Worm (Caenorhabditis elegans) whole organism, L4 larva: ENCODE data around the gene fbxa-189.

ENCODE experiments used
- Y48G9A.11 ChIP-seq: fragments of 200-800 bp; sonication (Bioruptor generic); IDR thresholded peaks from 2 replicates; pipeline ENCODE4 v1.3.6; 2022; ENCODE audit warnings: missing genetic modification reagents, missing genetic modification characterization, missing compliant biosample characterization
- ZK546.5 ChIP-seq, 2 experiments: sonication (generic microtip); optimal IDR thresholded peaks; 2 replicates each; lab custom pipeline; 2017; ENCODE audit warnings: missing biosample characterization in 2 of 2, missing genetic modification characterization in 2 of 2
- aha-1 ChIP-seq: fragments of 150-350 bp; peaks from one replicate; lab custom pipeline; 2014; ENCODE audit warnings: missing biosample characterization, missing genetic modification characterization
- arid-1 ChIP-seq: fragments of 200-800 bp; sonication (Bioruptor generic); conservative IDR thresholded peaks from 2 replicates; pipeline ENCODE4 v1.3.6; 2022; ENCODE audit warnings: missing genetic modification reagents, missing genetic modification characterization, missing compliant biosample characterization
- daf-16 ChIP-seq, 3 experiments: sonication (generic microtip); optimal IDR thresholded peaks; 2 replicates each; lab custom pipeline; 2016 to 2017; ENCODE audit warnings: missing genetic modification characterization in 3 of 3, missing genetic modification reagents in 3 of 3, mild to moderate bottlenecking in 2 of 3, missing compliant biosample characterization in 2 of 3, missing biosample characterization in 1 of 3, moderate library complexity in 1 of 3
- duxl-1 ChIP-seq: sonication (generic microtip); optimal IDR thresholded peaks from 2 replicates; lab custom pipeline; 2016; ENCODE audit warnings: mild to moderate bottlenecking, missing genetic modification characterization, moderate library complexity, missing compliant biosample characterization; ENCODE audit not compliant: poor library complexity
- dve-1 ChIP-seq: sonication (generic microtip); optimal IDR thresholded peaks from 2 replicates; lab custom pipeline; 2017; ENCODE audit warnings: antibody characterized with exemption, mild to moderate bottlenecking, missing genetic modification characterization, missing compliant biosample characterization; ENCODE audit not compliant: insufficient read depth
- egl-27 ChIP-seq: sonication (generic microtip); optimal IDR thresholded peaks from 3 replicates; lab custom pipeline; 2017; ENCODE audit warnings: missing biosample characterization, missing genetic modification reagents, missing genetic modification characterization
- gei-8 ChIP-seq: fragments of 200-800 bp; sonication (Bioruptor generic); optimal IDR thresholded peaks from 2 replicates; lab custom pipeline; 2018; ENCODE audit warnings: mild to moderate bottlenecking, missing genetic modification characterization, missing compliant biosample characterization
- lsy-2 ChIP-seq, 2 experiments: fragments of 150-350 bp in 1 of 2; sonication (generic microtip) in 1 of 2; optimal IDR thresholded peaks; 2 replicates each; lab custom pipeline; 2014 to 2017; ENCODE audit warnings: missing biosample characterization in 2 of 2, missing genetic modification characterization in 2 of 2
- madf-9 ChIP-seq: fragments of 200-800 bp; sonication (Bioruptor generic); conservative IDR thresholded peaks from 2 replicates; pipeline ENCODE4 v1.3.6; 2022; ENCODE audit warnings: missing genetic modification reagents, missing genetic modification characterization, missing compliant biosample characterization
- mes-2 ChIP-seq: sonication (generic microtip); optimal IDR thresholded peaks from 2 replicates; lab custom pipeline; 2016; ENCODE audit warnings: missing genotype, mild to moderate bottlenecking, missing genetic modification characterization, missing compliant biosample characterization; ENCODE audit not compliant: poor library complexity, severe bottlenecking
- nhr-237 ChIP-seq: sonication (generic microtip); optimal IDR thresholded peaks from 2 replicates; lab custom pipeline; 2017; ENCODE audit warnings: missing biosample characterization, missing genetic modification characterization
- nhr-28 ChIP-seq: fragments of 150-350 bp; optimal IDR thresholded peaks from 2 replicates; lab custom pipeline; 2014; ENCODE audit warnings: missing biosample characterization, missing genetic modification characterization
- nhr-42 ChIP-seq: fragments of 200-800 bp; sonication (Bioruptor generic); IDR thresholded peaks from 2 replicates; pipeline ENCODE4 v1.3.6; 2022; ENCODE audit warnings: missing genetic modification characterization, missing compliant biosample characterization
- nhr-48 ChIP-seq: sonication (generic microtip); optimal IDR thresholded peaks from 2 replicates; lab custom pipeline; 2016; ENCODE audit warnings: mild to moderate bottlenecking, missing genetic modification characterization, missing compliant biosample characterization
- nhr-77 ChIP-seq: fragments of 150-350 bp; optimal IDR thresholded peaks from 2 replicates; lab custom pipeline; 2014; ENCODE audit warnings: missing biosample characterization, missing genetic modification characterization
- pha-4 ChIP-seq, 2 experiments: fragments of 150-350 bp in 1 of 2; fragments of 200-800 bp in 1 of 2; sonication (Bioruptor generic) in 1 of 2; IDR thresholded peaks in 1 of 2; optimal IDR thresholded peaks in 1 of 2; 2 replicates each; pipeline versions ENCODE4 v1.3.6 to Lab custom; 2014 to 2022; ENCODE audit warnings: missing genetic modification characterization in 2 of 2, missing genetic modification reagents in 2 of 2, missing biosample characterization in 1 of 2, missing compliant biosample characterization in 1 of 2
- pqm-1 ChIP-seq: sonication (generic microtip); optimal IDR thresholded peaks from 2 replicates; lab custom pipeline; 2017; ENCODE audit warnings: missing biosample characterization, missing genetic modification characterization
- set-16 ChIP-seq: fragments of 200-800 bp; sonication (Bioruptor generic); IDR thresholded peaks from 2 replicates; pipeline ENCODE4 v1.3.6; 2022; ENCODE audit warnings: missing genetic modification reagents, missing genetic modification characterization, missing compliant biosample characterization
- unc-62 ChIP-seq, 3 experiments: fragments of 150-350 bp in 1 of 3; sonication (generic microtip); optimal IDR thresholded peaks in 2 of 3; peaks in 1 of 3; 1 replicate in 1 of 3; 2 replicates in 2 of 3; lab custom pipeline; 2014 to 2017; ENCODE audit warnings: missing biosample characterization in 3 of 3, missing genetic modification characterization in 3 of 3, missing genetic modification reagents in 3 of 3, missing genotype in 1 of 3
- vab-7 ChIP-seq: fragments of 200-800 bp; sonication (Bioruptor generic); IDR thresholded peaks from 2 replicates; pipeline ENCODE4 v1.3.6; 2022; ENCODE audit warnings: missing genetic modification reagents, missing genetic modification characterization, missing compliant biosample characterization
- zag-1 ChIP-seq: fragments of 150-350 bp; optimal IDR thresholded peaks from 2 replicates; lab custom pipeline; 2014; ENCODE audit warnings: missing biosample characterization, missing genetic modification characterization
- ztf-11 ChIP-seq: fragments of 150-350 bp; optimal IDR thresholded peaks from 2 replicates; lab custom pipeline; 2014; ENCODE audit warnings: missing biosample characterization, missing genetic modification characterization
- ztf-7 ChIP-seq: fragments of 150-350 bp; optimal IDR thresholded peaks from 2 replicates; lab custom pipeline; 2014; ENCODE audit warnings: missing biosample characterization, missing genetic modification characterization

Gene fbxa-189

ce11 chrV:17376639-17377038 lies 31.6 kb downstream of the fbxa-189 start, which contains the start of gene Y20C6A.1:
Y20C6A.1 (minus strand) TSS chrV:17376745.
- TF ChIP-seq duxl-1 (tag; lab: Kevin White, UChicago) = peak; percentile 14
- no peak for TF ChIP-seq nhr-237 (tag; lab: Kevin White, UChicago)
- TF ChIP-seq dve-1 (tag; lab: Kevin White, UChicago) = peak; percentile 46
- no peak for TF ChIP-seq daf-16 (GFP tag; optimal IDR thresholded peaks at IDR 0.05; lab: Kevin White, UChicago)
- TF ChIP-seq daf-16 (tag; optimal IDR thresholded peaks at IDR 0.05; lab: Kevin White, UChicago) = peak; percentile 90
- TF ChIP-seq ztf-11 (tag; lab: Kevin White, UChicago) = no peak
- TF ChIP-seq pha-4 (GFP tag; IDR thresholded peaks at IDR 0.05; lab: Robert Waterston, UW) = no peak
- TF ChIP-seq pha-4 (tag; optimal IDR thresholded peaks at IDR 0.05; lab: Kevin White, UChicago) = no peak
- TF ChIP-seq vab-7 (GFP tag; lab: Robert Waterston, UW) = no peak
- peak in 1 of 2 experiments; percentile 69 for TF ChIP-seq unc-62 (GFP tag; optimal IDR thresholded peaks at IDR 0.05 in 1 of 2; lab: Kevin White, UChicago)
- no peak for TF ChIP-seq unc-62 (tag; optimal IDR thresholded peaks at IDR 0.05; lab: Kevin White, UChicago)
- peak; percentile 46 for TF ChIP-seq pqm-1 (tag; lab: Kevin White, UChicago)
- TF ChIP-seq madf-9 (GFP tag; lab: Robert Waterston, UW) = no peak
- TF ChIP-seq nhr-28 = peak; percentile 2
- no peak for TF ChIP-seq zag-1

- TF ChIP-seq Y48G9A.11 = no peak
- peak; percentile 94 for TF ChIP-seq set-16 (GFP tag; lab: Robert Waterston, UW)
Measured at ce11 chrV:17377140-17377539, 32.1 kb downstream of the fbxa-189 start, which contains the start of gene fbxb-7. fbxb-7 (plus strand) TSS chrV:17377406.

ce11 chrV:17379932-17380331 lies 34.9 kb downstream of the fbxa-189 start, which contains the start of gene Y20C6A.4:
Y20C6A.4 (plus strand) TSS chrV:17380232.
- TF ChIP-seq gei-8 (GFP tag; lab: Kevin White, UChicago) (no peak), ztf-7 (no peak), nhr-77 (no peak), lsy-2 (tag; optimal IDR thresholded peaks at IDR 0.05; lab: Kevin White, UChicago) (no peak), nhr-48 (tag; lab: Kevin White, UChicago) (no peak), ZK546.5 (tag; optimal IDR thresholded peaks at IDR 0.05; lab: Kevin White, UChicago) (no peak), mes-2 (no peak), set-16 (GFP tag; lab: Robert Waterston, UW) (no peak), zag-1 (no peak), nhr-42 (no peak), egl-27 (no peak)
- TF ChIP-seq, all 104 proteins: peak for 0

DNA sequence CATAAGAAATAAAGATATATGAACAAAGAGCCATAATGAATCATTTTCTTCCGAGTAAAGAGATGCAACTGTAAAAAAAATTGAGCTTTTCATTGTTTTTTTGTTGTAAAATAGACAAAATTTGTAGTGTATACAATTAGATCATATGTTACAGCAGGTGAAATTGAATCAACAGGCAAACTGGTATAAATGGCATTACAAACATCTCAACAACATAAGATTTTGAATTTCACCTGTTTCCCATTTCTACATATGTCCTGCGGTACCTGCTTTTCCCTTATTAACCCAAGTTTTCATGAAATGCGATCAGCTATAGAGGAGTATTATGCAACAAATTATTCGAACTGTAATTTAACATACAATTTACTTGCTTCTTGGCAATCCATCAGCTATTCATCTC lies 50.4 kb downstream of the fbxa-189 start, which contains the start of gene srh-120:
TSS of gene srh-120 (plus strand) at position 301 of the 400 bp plus-strand sequence.
- TF ChIP-seq arid-1 (GFP tag; lab: Robert Waterston, UW) (no peak), aha-1 (tag; lab: Kevin White, UChicago) (peak; percentile 6)
- TF ChIP-seq, all 104 proteins: peak for 1
